Fruit fly (Drosophila melanogaster) whole organism, embryonic: ENCODE measurements around the gene Ufd4.

Source experiments
- Abd-B ChIP-seq: fragments of 200-800 bp; sonication (Bioruptor generic); optimal IDR thresholded peaks from 2 replicates; lab custom pipeline; 2018; ENCODE audit warnings: missing biosample characterization, mild to moderate bottlenecking, missing genetic modification characterization, moderate library complexity
- Ada2b ChIP-seq: fragments of 200-800 bp; sonication (Bioruptor generic); IDR thresholded peaks from 2 replicates; pipeline ENCODE4 v1.3.6; 2022; ENCODE audit warnings: missing biosample characterization, missing genetic modification characterization
- Adf1 ChIP-seq: fragments of 200-800 bp; sonication (Bioruptor generic); IDR thresholded peaks from 2 replicates; pipeline ENCODE4 v1.3.6; 2022; ENCODE audit warnings: missing biosample characterization, missing genetic modification characterization
- B-H1 ChIP-seq: fragments of 200-800 bp; sonication (Bioruptor generic); IDR thresholded peaks from 3 replicates; pipeline ENCODE4 v1.3.6; 2022; ENCODE audit warnings: missing biosample characterization, missing genetic modification characterization
- Bdp1 ChIP-seq: fragments of 200-800 bp; sonication (Bioruptor generic); optimal IDR thresholded peaks from 3 replicates; lab custom pipeline; 2016; ENCODE audit warnings: missing biosample characterization, missing genetic modification characterization
- CG10274 ChIP-seq: fragments of 200-800 bp; sonication (Bioruptor generic); optimal IDR thresholded peaks from 3 replicates; lab custom pipeline; 2017; ENCODE audit warnings: missing biosample characterization, mild to moderate bottlenecking, missing genetic modification characterization
- CG10431 ChIP-seq: fragments of 200-800 bp; sonication (Bioruptor generic); optimal IDR thresholded peaks from 3 replicates; lab custom pipeline; 2018; ENCODE audit warnings: missing biosample characterization, mild to moderate bottlenecking, missing genetic modification characterization
- CG12071 ChIP-seq: fragments of 200-800 bp; sonication (Bioruptor generic); optimal IDR thresholded peaks from 3 replicates; lab custom pipeline; 2018; ENCODE audit warnings: missing biosample characterization, mild to moderate bottlenecking, missing genetic modification characterization
- CG15696 ChIP-seq: fragments of 200-800 bp; sonication (Bioruptor generic); optimal IDR thresholded peaks from 2 replicates; lab custom pipeline; 2019; ENCODE audit warnings: missing biosample characterization, mild to moderate bottlenecking, missing genetic modification characterization, moderate library complexity
- CG18011 ChIP-seq: fragments of 200-800 bp; sonication (Bioruptor generic); optimal IDR thresholded peaks from 2 replicates; lab custom pipeline; 2017; ENCODE audit warnings: missing biosample characterization, missing genetic modification characterization, mild to moderate bottlenecking, moderate library complexity, missing genotype
- CG30403 ChIP-seq: fragments of 200-800 bp; sonication (Bioruptor generic); optimal IDR thresholded peaks from 3 replicates; lab custom pipeline; 2016; ENCODE audit warnings: missing biosample characterization, missing genetic modification characterization
- CG30431 ChIP-seq: fragments of 200-800 bp; sonication (Bioruptor generic); optimal IDR thresholded peaks from 2 replicates; lab custom pipeline; 2017; ENCODE audit warnings: missing biosample characterization, missing genetic modification characterization
- CG3065 ChIP-seq: fragments of 200-800 bp; sonication (Bioruptor generic); optimal IDR thresholded peaks from 2 replicates; lab custom pipeline; 2016; ENCODE audit warnings: missing biosample characterization, missing genetic modification characterization
- CG32767 ChIP-seq: fragments of 200-800 bp; sonication (Bioruptor generic); IDR thresholded peaks from 2 replicates; pipeline ENCODE4 v1.3.6; 2022; ENCODE audit warnings: missing biosample characterization, missing genetic modification characterization
- CG3281 ChIP-seq: fragments of 200-800 bp; sonication (Bioruptor generic); optimal IDR thresholded peaks from 3 replicates; lab custom pipeline; 2017; ENCODE audit warnings: missing biosample characterization, mild to moderate bottlenecking, missing genetic modification characterization
- CG3995 ChIP-seq: fragments of 200-800 bp; sonication (Bioruptor generic); optimal IDR thresholded peaks from 3 replicates; lab custom pipeline; 2016; ENCODE audit warnings: missing biosample characterization, missing genetic modification characterization
- CG4707 ChIP-seq: fragments of 200-800 bp; sonication (Bioruptor generic); optimal IDR thresholded peaks from 2 replicates; lab custom pipeline; 2018; ENCODE audit warnings: missing biosample characterization, mild to moderate bottlenecking, missing genetic modification characterization, moderate library complexity
- CG4854 ChIP-seq: fragments of 200-800 bp; sonication (Bioruptor generic); optimal IDR thresholded peaks from 2 replicates; lab custom pipeline; 2016; ENCODE audit warnings: missing biosample characterization, missing genetic modification characterization, inconsistent platforms
- CG6765 ChIP-seq: fragments of 200-800 bp; sonication (Bioruptor generic); optimal IDR thresholded peaks from 3 replicates; lab custom pipeline; 2017; ENCODE audit warnings: missing biosample characterization, mild to moderate bottlenecking, missing genetic modification characterization
- CG6813 ChIP-seq: fragments of 200-800 bp; sonication (Bioruptor generic); optimal IDR thresholded peaks from 2 replicates; lab custom pipeline; 2017; ENCODE audit warnings: missing biosample characterization, missing genetic modification characterization, mild to moderate bottlenecking, moderate library complexity, missing genetic modification reagents
- CG7786 ChIP-seq: fragments of 200-800 bp; sonication (Bioruptor generic); optimal IDR thresholded peaks from 2 replicates; lab custom pipeline; 2016; ENCODE audit warnings: missing biosample characterization, missing genetic modification characterization
- CG7928 ChIP-seq: fragments of 200-800 bp; sonication (Bioruptor generic); optimal IDR thresholded peaks from 2 replicates; lab custom pipeline; 2017; ENCODE audit warnings: missing biosample characterization, mild to moderate bottlenecking, missing genetic modification characterization
- CG8281 ChIP-seq: fragments of 200-800 bp; sonication (Bioruptor generic); optimal IDR thresholded peaks from 2 replicates; lab custom pipeline; 2018; ENCODE audit warnings: missing biosample characterization, mild to moderate bottlenecking, missing genetic modification characterization, moderate library complexity
- Camta ChIP-seq: fragments of 200-800 bp; sonication (Bioruptor generic); optimal IDR thresholded peaks from 2 replicates; lab custom pipeline; 2016; ENCODE audit warnings: missing biosample characterization, missing genetic modification characterization
- Dip3 ChIP-seq: fragments of 200-800 bp; sonication (Bioruptor generic); optimal IDR thresholded peaks from 3 replicates; lab custom pipeline; 2016; ENCODE audit warnings: missing biosample characterization, missing genetic modification characterization
- Dll ChIP-seq: fragments of 200-800 bp; sonication (Bioruptor generic); IDR thresholded peaks from 4 replicates; pipeline ENCODE4 v1.3.6; 2022; ENCODE audit warnings: missing biosample characterization, missing genetic modification characterization; ENCODE audit not compliant: partially characterized antibody
- H15 ChIP-seq: fragments of 200-800 bp; sonication (Bioruptor generic); IDR thresholded peaks from 3 replicates; pipeline ENCODE4 v1.3.6; 2022; ENCODE audit warnings: missing biosample characterization, missing genetic modification characterization
- HHEX ChIP-seq: fragments of 200-800 bp; sonication (Bioruptor generic); optimal IDR thresholded peaks from 3 replicates; lab custom pipeline; 2017; ENCODE audit warnings: missing biosample characterization, mild to moderate bottlenecking, missing genetic modification characterization, missing genetic modification reagents
- MESR4 ChIP-seq: fragments of 200-800 bp; sonication (Bioruptor generic); optimal IDR thresholded peaks from 2 replicates; lab custom pipeline; 2018; ENCODE audit warnings: missing biosample characterization, mild to moderate bottlenecking, missing genetic modification characterization, moderate library complexity
- Ptx1 ChIP-seq: fragments of 200-800 bp; sonication (Bioruptor generic); IDR thresholded peaks from 2 replicates; pipeline ENCODE4 v1.3.6; 2022; ENCODE audit warnings: missing biosample characterization, missing genetic modification characterization
- Six4 ChIP-seq: fragments of 200-800 bp; sonication (Bioruptor generic); optimal IDR thresholded peaks from 2 replicates; lab custom pipeline; 2016; ENCODE audit warnings: missing biosample characterization, missing genetic modification characterization
- Stat92E ChIP-seq, 3 experiments: fragments of >200 bp in 2 of 3; fragments of 200-800 bp in 1 of 3; sonication (Bioruptor generic) in 1 of 3; optimal IDR thresholded peaks; 2 replicates each; lab custom pipeline; 2017 to 2019; ENCODE audit warnings: missing biosample characterization in 3 of 3, missing genetic modification characterization in 3 of 3, mild to moderate bottlenecking in 1 of 3, moderate library complexity in 1 of 3
- Tbp ChIP-seq: fragments of >200 bp; optimal IDR thresholded peaks from 2 replicates; lab custom pipeline; 2018; ENCODE audit warnings: missing biosample characterization, missing genetic modification characterization
- Vsx1 ChIP-seq: fragments of 200-800 bp; sonication (Bioruptor generic); optimal IDR thresholded peaks from 2 replicates; lab custom pipeline; 2017; ENCODE audit warnings: missing biosample characterization, mild to moderate bottlenecking, missing genetic modification characterization, missing genetic modification reagents
- Xbp1 ChIP-seq: fragments of 200-800 bp; sonication (Bioruptor generic); optimal IDR thresholded peaks from 3 replicates; lab custom pipeline; 2016; ENCODE audit warnings: missing biosample characterization, mild to moderate bottlenecking, missing genetic modification characterization
- ara ChIP-seq: fragments of 200-800 bp; sonication (Bioruptor generic); IDR thresholded peaks from 2 replicates; pipeline ENCODE4 v1.3.6; 2022; ENCODE audit warnings: missing biosample characterization, missing genetic modification characterization
- az2 ChIP-seq: fragments of 200-800 bp; sonication (Bioruptor generic); optimal IDR thresholded peaks from 3 replicates; lab custom pipeline; 2016; ENCODE audit warnings: missing biosample characterization, missing genetic modification characterization
- chm ChIP-seq: fragments of 200-800 bp; sonication (Bioruptor generic); IDR thresholded peaks from 2 replicates; pipeline ENCODE4 v1.3.6; 2022; ENCODE audit warnings: missing biosample characterization, missing genetic modification characterization
- dati ChIP-seq: fragments of 200-800 bp; sonication (Bioruptor generic); IDR thresholded peaks from 2 replicates; pipeline ENCODE4 v1.3.6; 2022; ENCODE audit warnings: missing biosample characterization, missing genetic modification characterization
- grau ChIP-seq: fragments of 200-800 bp; optimal IDR thresholded peaks from 3 replicates; lab custom pipeline; 2019; ENCODE audit warnings: missing biosample characterization, mild to moderate bottlenecking, missing genetic modification characterization, moderate library complexity
- pho ChIP-seq: fragments of 200-800 bp; sonication (Bioruptor generic); optimal IDR thresholded peaks from 2 replicates; lab custom pipeline; 2016; ENCODE audit warnings: missing biosample characterization, missing genetic modification characterization
- pita ChIP-seq: fragments of 200-800 bp; sonication (Bioruptor generic); optimal IDR thresholded peaks from 2 replicates; lab custom pipeline; 2017; ENCODE audit warnings: missing biosample characterization, mild to moderate bottlenecking, missing genetic modification characterization
- pum ChIP-seq: fragments of 200-800 bp; sonication (Bioruptor generic); optimal IDR thresholded peaks from 2 replicates; lab custom pipeline; 2016; ENCODE audit warnings: missing biosample characterization, missing genetic modification characterization
- ro ChIP-seq: fragments of 200-800 bp; sonication (Bioruptor generic); IDR thresholded peaks from 2 replicates; pipeline ENCODE4 v1.3.6; 2022; ENCODE audit warnings: missing biosample characterization, missing genetic modification characterization
- sc ChIP-seq, 3 experiments: fragments of >200 bp in 2 of 3; fragments of 200-800 bp in 1 of 3; sonication (Bioruptor generic) in 1 of 3; optimal IDR thresholded peaks; 2 replicates in 2 of 3; 3 replicates in 1 of 3; lab custom pipeline; 2017; ENCODE audit warnings: mild to moderate bottlenecking in 1 of 3, missing biosample characterization in 1 of 3, missing genetic modification characterization in 1 of 3, missing genetic modification reagents in 1 of 3
- sd ChIP-seq: fragments of 200-800 bp; sonication (Bioruptor generic); optimal IDR thresholded peaks from 3 replicates; lab custom pipeline; 2018; ENCODE audit warnings: missing biosample characterization, mild to moderate bottlenecking, missing genetic modification characterization, moderate library complexity
- sens-2 ChIP-seq: fragments of 200-800 bp; sonication (Bioruptor generic); IDR thresholded peaks from 2 replicates; pipeline ENCODE4 v1.3.6; 2022; ENCODE audit warnings: missing biosample characterization, missing genetic modification characterization
- sisA ChIP-seq: fragments of 200-800 bp; sonication (Bioruptor generic); IDR thresholded peaks from 2 replicates; pipeline ENCODE4 v1.3.6; 2022; ENCODE audit warnings: missing biosample characterization, missing genetic modification characterization
- tio ChIP-seq: fragments of 200-800 bp; sonication (Bioruptor generic); optimal IDR thresholded peaks from 2 replicates; lab custom pipeline; 2017; ENCODE audit warnings: missing biosample characterization, missing genetic modification characterization, inconsistent platforms
- toy ChIP-seq: fragments of 200-800 bp; sonication (Bioruptor generic); IDR thresholded peaks from 2 replicates; pipeline ENCODE4 v1.3.6; 2022; ENCODE audit warnings: missing biosample characterization, missing genetic modification characterization
- vnd ChIP-seq: fragments of 200-800 bp; sonication (Bioruptor generic); IDR thresholded peaks from 3 replicates; pipeline ENCODE4 v1.3.6; 2022; ENCODE audit warnings: missing biosample characterization, missing genetic modification characterization; ENCODE audit not compliant: partially characterized antibody
- wdn ChIP-seq: fragments of 200-800 bp; sonication (Bioruptor generic); IDR thresholded peaks from 2 replicates; pipeline ENCODE4 v1.3.6; 2022; ENCODE audit warnings: missing biosample characterization, missing genetic modification characterization

The Ufd4 gene

DNA sequence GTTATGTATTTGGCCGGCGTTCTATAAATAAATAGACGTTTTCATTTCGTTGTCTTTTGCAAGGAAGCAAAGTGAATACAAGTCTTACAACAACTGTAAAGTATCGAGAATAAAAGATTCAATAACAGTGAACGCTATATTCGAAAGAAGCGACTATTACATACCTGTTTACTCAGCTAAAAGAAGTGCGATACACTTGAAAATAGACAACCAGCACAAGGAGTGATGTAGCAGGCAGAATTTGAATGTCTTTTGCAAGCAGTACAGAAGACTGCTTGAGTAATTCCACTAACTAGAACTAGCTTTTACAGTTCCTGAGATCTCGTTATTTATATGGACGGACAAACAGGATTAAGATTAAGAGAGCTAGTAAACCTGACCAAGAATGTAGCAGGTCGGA is 6.1 kb upstream of the Ufd4 start (continued):
- peak; percentile 95 for TF ChIP-seq sd (tag; lab: Kevin White, UChicago)
- TF ChIP-seq sisA (GFP tag; lab: Robert Waterston, UW), result no peak
- no peak for TF ChIP-seq Tbp
- TF ChIP-seq chm (GFP tag; lab: Robert Waterston, UW), result no peak
- TF ChIP-seq B-H1, result no peak
- peak; percentile 25 for TF ChIP-seq MESR4 (GFP tag; lab: Kevin White, UChicago)
- no peak for TF ChIP-seq Abd-B (GFP tag; lab: Kevin White, UChicago)
- TF ChIP-seq grau (tag; lab: Kevin White, UChicago), result peak; percentile 24
- TF ChIP-seq toy (GFP tag; lab: Robert Waterston, UW), result no peak
- no peak for TF ChIP-seq Six4
- TF ChIP-seq CG30431 (GFP tag; lab: Kevin White, UChicago), result no peak
- TF ChIP-seq HHEX, result no peak
- no peak for TF ChIP-seq CG15696 (tag; lab: Kevin White, UChicago)
- TF ChIP-seq Dll (GFP tag; lab: Robert Waterston, UW), result no peak
- TF ChIP-seq ro (GFP tag; lab: Robert Waterston, UW), result no peak
- TF ChIP-seq CG4854 (GFP tag; lab: Kevin White, UChicago), result no peak
- no peak for TF ChIP-seq CG12071 (GFP tag; lab: Kevin White, UChicago)
- TF ChIP-seq sc (optimal IDR thresholded peaks at IDR 0.05; lab: Kevin White, UChicago), result no peak
- no peak for TF ChIP-seq sc (GFP tag; optimal IDR thresholded peaks at IDR 0.05; lab: Kevin White, UChicago)
- no peak for TF ChIP-seq CG3995 (GFP tag; lab: Kevin White, UChicago)
- no peak for TF ChIP-seq sens-2 (GFP tag; lab: Robert Waterston, UW)
- TF ChIP-seq CG6813, result no peak
- TF ChIP-seq CG3065 (GFP tag; lab: Kevin White, UChicago), result no peak
- no peak for TF ChIP-seq Bdp1 (GFP tag; lab: Kevin White, UChicago)
- TF ChIP-seq Xbp1, result peak; percentile 1
- no peak for TF ChIP-seq CG8281
- no peak for TF ChIP-seq Adf1
- TF ChIP-seq CG10431, result no peak
- TF ChIP-seq dati (GFP tag; lab: Robert Waterston, UW), result no peak
- TF ChIP-seq Ptx1 (GFP tag; lab: Robert Waterston, UW), result no peak
- no peak for TF ChIP-seq CG4707
- no peak for TF ChIP-seq CG6765 (GFP tag; lab: Kevin White, UChicago)
- TF ChIP-seq Stat92E (GFP tag; optimal IDR thresholded peaks at IDR 0.05; lab: Kevin White, UChicago), result no peak
- no peak for TF ChIP-seq pum (GFP tag; lab: Kevin White, UChicago)
- TF ChIP-seq CG10274, result no peak
- no peak for TF ChIP-seq H15
- TF ChIP-seq CG30403 (GFP tag; lab: Kevin White, UChicago), result no peak
- no peak for TF ChIP-seq Dip3 (GFP tag; lab: Kevin White, UChicago)
- no peak for TF ChIP-seq az2 (GFP tag; lab: Kevin White, UChicago)
- no peak; the same call in 2 of the 3 replicates for TF ChIP-seq vnd (GFP tag; lab: Robert Waterston, UW)
- no peak for TF ChIP-seq CG7928 (GFP tag; lab: Kevin White, UChicago)
- peak; percentile 97 for TF ChIP-seq CG18011 (GFP tag; lab: Kevin White, UChicago)
- no peak for TF ChIP-seq Vsx1 (GFP tag; lab: Kevin White, UChicago)
- TF ChIP-seq CG7786 (GFP tag; lab: Kevin White, UChicago), result no peak
- TF ChIP-seq CG3281 (GFP tag; lab: Kevin White, UChicago), result no peak
- no peak for TF ChIP-seq tio (GFP tag; lab: Kevin White, UChicago)
- TF ChIP-seq ara (GFP tag; lab: Robert Waterston, UW), result no peak
- TF ChIP-seq pho (GFP tag; lab: Kevin White, UChicago), result no peak
- no peak for TF ChIP-seq CG32767 (GFP tag; lab: Robert Waterston, UW)
- no peak for TF ChIP-seq Camta (GFP tag; lab: Kevin White, UChicago)
- no peak for TF ChIP-seq pita (GFP tag; lab: Kevin White, UChicago)
- no peak for TF ChIP-seq Ada2b (GFP tag; lab: Robert Waterston, UW)
- TF ChIP-seq wdn (GFP tag; lab: Robert Waterston, UW), result no peak
